Worm (Caenorhabditis elegans) whole organism, midembryonic: ENCODE data around the gene clec-4.

Experiments
- T22C8.4 ChIP-seq: fragments of 200-800 bp; sonication (Bioruptor generic); IDR thresholded peaks from 2 replicates; pipeline ENCODE4 v1.3.6; 2022; ENCODE audit warnings: missing genetic modification characterization, missing compliant biosample characterization
- cog-1 ChIP-seq: sonication (generic microtip); optimal IDR thresholded peaks from 2 replicates; lab custom pipeline; 2016; ENCODE audit warnings: missing genetic modification characterization, missing compliant biosample characterization
- klf-2 ChIP-seq: fragments of 200-800 bp; sonication (Bioruptor generic); conservative IDR thresholded peaks from 2 replicates; pipeline ENCODE4 v1.3.6; 2022; ENCODE audit warnings: missing genetic modification reagents, missing genetic modification characterization, missing compliant biosample characterization

DNA sequence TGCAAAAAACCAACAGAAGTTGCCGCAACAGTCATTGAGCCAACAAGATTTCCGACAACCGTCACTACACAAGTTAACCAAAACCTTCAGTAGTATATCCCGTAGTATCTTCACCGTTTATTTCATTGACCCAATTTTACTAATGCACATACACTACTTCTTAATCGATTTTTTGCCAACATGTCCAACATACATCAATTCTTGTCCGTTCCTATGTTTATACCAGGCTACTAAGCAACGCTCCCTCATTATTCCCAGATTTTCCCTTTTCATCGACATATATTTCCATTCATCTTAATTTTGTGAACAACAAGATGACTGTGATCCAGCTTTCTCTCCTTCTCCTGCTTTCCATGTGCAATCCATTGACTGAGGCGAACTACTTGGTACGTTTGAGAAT, 15.1 kb downstream of the clec-4 start, which contains the start of gene F49C5.7:
- TF ChIP-seq T22C8.4 (GFP tag; lab: Robert Waterston, UW) (no peak), klf-2 (GFP tag; lab: Robert Waterston, UW) (no peak), cog-1 (no peak)
